Worm (Caenorhabditis elegans): ENCODE measurements around the gene W07G4.2.

Gene W07G4.2

DNA sequence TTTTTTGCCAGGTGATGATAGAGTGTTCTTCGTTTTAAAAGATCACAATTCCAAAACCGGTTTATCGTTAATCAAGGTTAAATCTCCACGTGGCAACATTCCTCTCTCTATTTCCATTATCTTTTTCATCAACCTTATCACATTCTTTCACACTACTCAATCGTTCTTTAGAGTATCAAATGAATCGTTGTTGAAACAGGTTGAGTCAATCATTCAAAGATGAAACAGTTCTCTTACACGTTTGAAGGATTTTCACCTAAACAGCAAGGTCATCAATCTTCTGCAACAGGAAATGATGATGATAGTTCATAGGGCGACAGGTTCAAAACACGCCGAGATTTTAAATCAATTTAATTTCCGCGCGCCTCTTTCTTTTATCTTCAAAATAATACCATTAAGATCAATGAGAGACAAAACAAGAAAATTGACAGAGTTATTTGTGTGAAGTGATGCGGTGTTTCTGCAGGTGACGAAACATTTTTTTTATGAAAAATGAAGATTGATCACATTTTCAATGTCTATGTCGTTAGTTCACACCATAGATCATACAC lies 44.9 kb upstream of the W07G4.2 start (continued):
- TF ChIP-seq hlh-11 (tag; optimal IDR thresholded peaks at IDR 0.05), result peak; percentile 90
- peak; percentile 16 for TF ChIP-seq lin-13 (GFP tag; optimal IDR thresholded peaks at IDR 0.05)
- no peak for TF ChIP-seq sdz-12 (GFP tag; optimal IDR thresholded peaks at IDR 0.05)
- TF ChIP-seq T20F7.1 (GFP tag; optimal IDR thresholded peaks at IDR 0.05), result peak; percentile 20
- no peak for TF ChIP-seq egl-43 (GFP tag; IDR thresholded peaks at IDR 0.05)
- no peak for TF ChIP-seq dmd-9 (GFP tag; IDR thresholded peaks at IDR 0.05)
- TF ChIP-seq zfp-2 (tag; optimal IDR thresholded peaks at IDR 0.05), result no peak
- TF ChIP-seq nhr-111 (GFP tag; optimal IDR thresholded peaks at IDR 0.05), result no peak
- TF ChIP-seq mdl-1 (tag; optimal IDR thresholded peaks at IDR 0.05), result peak; percentile 78 to 94
- TF ChIP-seq fos-1 (tag; optimal IDR thresholded peaks at IDR 0.05), result no peak
- no peak for TF ChIP-seq ceh-44 (GFP tag; IDR thresholded peaks at IDR 0.05)
- no peak for TF ChIP-seq F44E2.7 (GFP tag; IDR thresholded peaks at IDR 0.05)
- TF ChIP-seq lin-1 (GFP tag; IDR thresholded peaks at IDR 0.05), result peak; percentile 47; the same call in 1 of the 2 replicates
- peak; percentile 90 for TF ChIP-seq nhr-48 (tag; optimal IDR thresholded peaks at IDR 0.05)
- TF ChIP-seq mxl-3 (GFP tag; optimal IDR thresholded peaks at IDR 0.05), result peak; percentile 91
- TF ChIP-seq arid-1 (GFP tag; conservative IDR thresholded peaks at IDR 0.05), result no peak
- TF ChIP-seq zfp-3 (GFP tag; conservative IDR thresholded peaks at IDR 0.05), result no peak
- TF ChIP-seq snpc-1.2 (GFP tag; IDR thresholded peaks at IDR 0.05), result no peak
- no peak for TF ChIP-seq rbr-2 (tag; optimal IDR thresholded peaks at IDR 0.05)
- no peak for TF ChIP-seq snpc-4 (tag; optimal IDR thresholded peaks at IDR 0.05)
- TF ChIP-seq mep-1 (tag; optimal IDR thresholded peaks at IDR 0.05), result peak; percentile 71
- no peak for TF ChIP-seq daf-16 (GFP tag; optimal IDR thresholded peaks at IDR 0.05)
- peak; percentile 53 for TF ChIP-seq daf-16 (tag; optimal IDR thresholded peaks at IDR 0.05)
- TF ChIP-seq aha-1 (tag), result peak; percentile 91
- no peak for TF ChIP-seq skn-1 (tag; optimal IDR thresholded peaks at IDR 0.05)
- TF ChIP-seq nhr-76 (tag; optimal IDR thresholded peaks at IDR 0.05), result peak; percentile 60
- peak; percentile 57 for TF ChIP-seq nhr-6 (tag; optimal IDR thresholded peaks at IDR 0.05)
- no peak for TF ChIP-seq jun-1 (tag; optimal IDR thresholded peaks at IDR 0.05)
- no peak for TF ChIP-seq ama-1 (optimal IDR thresholded peaks at IDR 0.05)
- no peak for TF ChIP-seq dmd-8 (GFP tag; IDR thresholded peaks at IDR 0.05)
- no peak for TF ChIP-seq zip-2 (tag; optimal IDR thresholded peaks at IDR 0.05)
- TF ChIP-seq cey-2 (tag; optimal IDR thresholded peaks at IDR 0.05; ENCODE audit: borderline replicate concordance, insufficient read depth), result peak; percentile 86
- no peak for TF ChIP-seq lin-38 (GFP tag; IDR thresholded peaks at IDR 0.05)
- TF ChIP-seq tra-1 (GFP tag; IDR thresholded peaks at IDR 0.05), result peak; percentile 74
- TF ChIP-seq unc-62 (GFP tag; optimal IDR thresholded peaks at IDR 0.05 in 1 of 2), result peak in 1 of 2 experiments; percentile 99
- TF ChIP-seq unc-62 (tag; optimal IDR thresholded peaks at IDR 0.05), result no peak
- TF ChIP-seq gei-8 (GFP tag; optimal IDR thresholded peaks at IDR 0.05), result peak; percentile 79
- no peak for TF ChIP-seq daf-12 (tag; optimal IDR thresholded peaks at IDR 0.05)
- TF ChIP-seq dmd-6 (GFP tag; IDR thresholded peaks at IDR 0.05), result peak; percentile 86

DNA sequence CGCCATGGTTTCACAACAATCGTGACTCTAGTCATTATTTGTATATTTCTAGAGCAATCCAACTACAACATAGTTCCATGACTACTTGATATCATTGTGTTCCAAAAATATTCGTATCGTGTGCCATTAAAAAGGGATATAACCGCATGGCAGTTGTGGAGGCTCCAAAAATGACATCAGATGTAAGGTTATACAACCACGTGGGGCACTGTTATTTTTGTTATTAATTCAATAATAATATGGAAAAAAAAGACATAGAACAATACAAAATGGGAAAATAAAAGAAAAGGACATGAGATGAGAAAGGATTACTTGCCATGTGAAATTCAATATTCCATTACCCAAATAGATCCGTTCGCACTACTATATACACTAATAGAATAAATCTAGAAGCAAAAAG lies 39.1 kb upstream of the W07G4.2 start:
- no peak for TF ChIP-seq spr-1 (tag; optimal IDR thresholded peaks at IDR 0.05)
- TF ChIP-seq unc-62 (GFP tag; optimal IDR thresholded peaks at IDR 0.05 in 1 of 2), result peak in 1 of 2 experiments; percentile 14
- TF ChIP-seq unc-62 (tag; optimal IDR thresholded peaks at IDR 0.05), result no peak

DNA sequence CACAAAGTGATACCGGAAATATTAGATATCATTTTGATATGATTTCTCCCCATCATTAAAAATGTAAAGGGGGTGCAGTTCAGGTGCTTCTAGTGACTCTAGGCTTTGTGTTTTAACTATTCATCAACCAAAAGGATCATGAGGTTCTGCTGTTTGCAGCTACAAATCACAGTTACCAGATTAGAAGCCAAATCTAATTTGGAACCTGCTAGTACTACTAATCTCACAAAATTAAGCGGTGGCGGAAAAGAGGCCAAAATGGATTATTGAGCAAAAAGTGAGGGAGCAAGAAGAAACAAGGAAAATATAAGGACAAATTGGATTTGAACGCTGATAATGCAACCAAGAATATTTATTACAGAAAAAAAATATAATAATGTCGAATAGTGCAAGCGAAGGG lies 37.8 kb upstream of the W07G4.2 start:
- TF ChIP-seq lin-38 (GFP tag; IDR thresholded peaks at IDR 0.05) (no peak), dve-1 (tag; optimal IDR thresholded peaks at IDR 0.05; ENCODE audit: insufficient read depth) (no peak), D1046.2 (GFP tag; IDR thresholded peaks at IDR 0.05) (no peak), tra-1 (GFP tag; IDR thresholded peaks at IDR 0.05) (no peak), madf-9 (GFP tag; conservative IDR thresholded peaks at IDR 0.05) (no peak), nhr-28 (tag; optimal IDR thresholded peaks at IDR 0.05) (no peak), hmg-1.1 (GFP tag; IDR thresholded peaks at IDR 0.05) (no peak), nhr-41 (GFP tag; IDR thresholded peaks at IDR 0.05) (no peak), fos-1 (tag; optimal IDR thresholded peaks at IDR 0.05) (no peak), lim-7 (GFP tag; IDR thresholded peaks at IDR 0.05) (no peak), zip-11 (GFP tag; IDR thresholded peaks at IDR 0.05) (no peak), mes-2 (tag; optimal IDR thresholded peaks at IDR 0.05; ENCODE audit: poor library complexity, severe bottlenecking) (no peak), ceh-32 (tag; optimal IDR thresholded peaks at IDR 0.05; ENCODE audit: poor library complexity) (no peak), ztf-7 (tag; optimal IDR thresholded peaks at IDR 0.05) (no peak), nhr-6 (tag; optimal IDR thresholded peaks at IDR 0.05) (no peak), egl-43 (GFP tag; IDR thresholded peaks at IDR 0.05) (no peak)

Measured in whole organism, L4 larva.